Worm (Caenorhabditis elegans): Measurements from ENCODE around the gene W05B2.2.

The W05B2.2 gene

DNA sequence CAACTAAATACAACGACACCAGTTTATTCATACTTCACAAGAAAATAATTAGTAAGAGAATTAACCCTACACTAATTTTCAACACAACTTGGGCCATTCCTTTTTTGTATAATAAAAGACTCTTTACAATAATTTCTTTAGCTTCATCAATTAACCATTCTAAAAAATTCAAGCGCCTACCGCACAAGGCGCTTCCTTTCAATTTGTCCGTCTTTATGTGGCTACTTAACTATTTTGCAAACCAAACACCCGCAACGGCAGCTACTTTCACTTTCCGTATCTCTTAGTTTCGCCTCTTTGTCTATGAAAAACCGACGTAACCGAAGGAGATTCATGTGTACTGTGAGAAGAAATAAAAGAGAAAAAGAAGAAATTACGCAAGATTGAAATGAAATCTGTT, 19.5 kb upstream of the W05B2.2 start:
- TF ChIP-seq nhr-85 (tag) (peak; percentile 30), blmp-1 (tag; optimal IDR thresholded peaks at IDR 0.05) (peak; percentile 57), nhr-47 (tag; optimal IDR thresholded peaks at IDR 0.05) (peak; percentile 2)

DNA sequence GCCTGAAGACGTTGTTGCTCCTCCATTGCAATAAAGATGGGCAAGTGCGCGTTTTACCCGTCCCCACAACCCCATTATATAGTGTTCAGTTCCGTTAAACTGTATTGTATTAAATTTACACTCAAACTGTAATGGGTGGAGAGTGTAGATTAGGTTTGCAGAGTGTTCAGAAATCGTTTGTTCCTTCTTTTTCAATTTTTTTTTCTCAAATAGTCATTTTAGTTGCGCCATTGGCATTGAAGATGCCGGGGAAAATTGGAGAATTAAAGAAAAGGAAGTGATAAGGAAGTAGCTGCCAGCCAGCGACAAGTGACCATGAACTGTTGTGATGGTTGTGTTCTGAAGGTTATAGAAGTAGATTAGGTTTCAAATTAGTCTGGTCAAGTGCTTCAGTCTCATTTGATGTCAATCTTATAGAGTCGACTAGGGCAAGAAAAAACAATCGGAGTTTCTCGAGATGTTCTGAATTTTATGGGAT, 18.7 kb upstream of the W05B2.2 start, which contains the start of gene col-93:
Gene col-93 (minus strand): TSS at position 51 of the 478 bp plus-strand sequence.
- peak; percentile 79 for TF ChIP-seq nhr-85 (tag)
- TF ChIP-seq lin-15B (tag; optimal IDR thresholded peaks at IDR 0.05): no peak
- TF ChIP-seq pag-3 (tag; optimal IDR thresholded peaks at IDR 0.05; ENCODE audit: borderline replicate concordance, insufficient read depth): peak; percentile 86
- peak in 1 of 6 experiments; percentile 28 for TF ChIP-seq elt-3 (tag; optimal IDR thresholded peaks at IDR 0.05)
- TF ChIP-seq ztf-4 (tag; optimal IDR thresholded peaks at IDR 0.05): no peak

DNA sequence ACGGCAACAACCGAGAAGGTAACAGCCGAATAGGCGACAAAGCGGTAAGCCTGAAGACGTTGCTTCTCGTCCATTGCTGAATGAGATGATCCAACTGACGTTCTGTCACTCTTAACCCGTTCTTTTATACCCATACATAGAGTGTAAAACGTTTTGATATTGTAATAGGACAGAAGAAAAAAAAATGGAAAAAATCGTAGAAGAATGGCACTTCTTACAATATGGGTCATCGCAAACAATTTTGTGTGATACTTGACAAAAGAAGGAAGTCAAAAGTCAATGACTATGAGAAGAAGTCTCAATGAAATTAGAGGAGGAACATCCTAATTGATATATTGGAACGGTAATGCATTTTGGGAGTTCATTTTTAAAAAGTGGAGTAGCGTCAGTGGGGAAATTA, 16.2 kb upstream of the W05B2.2 start, which contains the start of gene col-92:
Gene col-92 (minus strand): TSS at position 101 of the 400 bp plus-strand sequence.
- TF ChIP-seq sup-37 (GFP tag; optimal IDR thresholded peaks at IDR 0.05): no peak
- TF ChIP-seq mef-2 (tag; optimal IDR thresholded peaks at IDR 0.05): no peak
- TF ChIP-seq lin-39 (tag; optimal IDR thresholded peaks at IDR 0.05): no peak
- no peak for TF ChIP-seq ceh-63 (GFP tag; optimal IDR thresholded peaks at IDR 0.05)
- TF ChIP-seq nhr-237 (tag; optimal IDR thresholded peaks at IDR 0.05): no peak
- no peak for TF ChIP-seq aly-2 (tag; optimal IDR thresholded peaks at IDR 0.05)
- TF ChIP-seq zag-1 (tag; optimal IDR thresholded peaks at IDR 0.05): no peak
- TF ChIP-seq sox-4 (tag; optimal IDR thresholded peaks at IDR 0.05): no peak
- no peak for TF ChIP-seq vab-15 (tag; optimal IDR thresholded peaks at IDR 0.05)
- TF ChIP-seq ceh-82 (tag; optimal IDR thresholded peaks at IDR 0.05): no peak
- no peak for TF ChIP-seq nhr-71 (tag; optimal IDR thresholded peaks at IDR 0.05)
- no peak for TF ChIP-seq pax-3 (tag; optimal IDR thresholded peaks at IDR 0.05)
- no peak for TF ChIP-seq mab-9 (GFP tag; IDR thresholded peaks at IDR 0.05)
- no peak for TF ChIP-seq ets-5 (GFP tag; IDR thresholded peaks at IDR 0.05)
- TF ChIP-seq hlh-4 (tag; optimal IDR thresholded peaks at IDR 0.05): no peak
- TF ChIP-seq alr-1 (tag; optimal IDR thresholded peaks at IDR 0.05; ENCODE audit: borderline replicate concordance): no peak

DNA sequence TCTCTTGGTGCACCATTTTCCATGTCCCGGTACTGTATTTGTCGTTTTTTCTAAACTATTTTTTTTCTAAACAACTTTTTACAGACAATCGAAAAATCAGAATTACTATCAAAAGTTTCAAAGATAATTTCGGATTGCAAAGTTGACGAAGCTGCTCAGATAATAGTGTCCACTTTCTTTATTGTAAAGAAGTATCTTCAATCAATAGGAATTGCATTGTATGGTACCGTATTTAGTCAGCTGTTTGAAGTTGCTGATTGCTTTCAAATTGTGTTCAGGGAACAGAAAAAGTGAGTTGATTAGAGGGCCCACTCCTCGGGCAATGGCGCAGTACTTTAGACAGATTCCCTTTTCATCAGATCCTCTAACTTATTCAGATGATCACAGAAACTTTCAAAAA, 14.6 kb upstream of the W05B2.2 start:
- TF ChIP-seq nhr-84 (tag; optimal IDR thresholded peaks at IDR 0.05) (no peak), C34B4.2 (tag; optimal IDR thresholded peaks at IDR 0.05) (no peak), F16B12.6 (tag; optimal IDR thresholded peaks at IDR 0.05) (no peak), sptf-1 (tag; optimal IDR thresholded peaks at IDR 0.05) (no peak), C04F5.9 (tag; optimal IDR thresholded peaks at IDR 0.05) (no peak), mef-2 (tag; optimal IDR thresholded peaks at IDR 0.05) (no peak), skn-1 (tag; optimal IDR thresholded peaks at IDR 0.05) (no peak), Y116A8C.19 (tag; optimal IDR thresholded peaks at IDR 0.05; ENCODE audit: borderline replicate concordance) (no peak), fkh-10 (GFP tag; optimal IDR thresholded peaks at IDR 0.05) (no peak), fkh-4 (tag; optimal IDR thresholded peaks at IDR 0.05; ENCODE audit: borderline replicate concordance) (no peak), lsy-2 (tag; optimal IDR thresholded peaks at IDR 0.05) (no peak), aha-1 (tag; optimal IDR thresholded peaks at IDR 0.05) (no peak), pag-3 (tag; optimal IDR thresholded peaks at IDR 0.05; ENCODE audit: borderline replicate concordance, insufficient read depth) (no peak), grh-1 (GFP tag; IDR thresholded peaks at IDR 0.05) (no peak), unc-98 (GFP tag; IDR thresholded peaks at IDR 0.05) (no peak), elt-2 (tag; optimal IDR thresholded peaks at IDR 0.05) (no peak)
